Worm (Caenorhabditis elegans) whole organism, early embryonic: Measurements from ENCODE around the gene W03H9.2.

ENCODE experiments used
- ama-1 ChIP-seq: fragments of 150-350 bp; optimal IDR thresholded peaks from 2 replicates; lab custom pipeline; 2014
- ceh-13 ChIP-seq: fragments of 200-800 bp; sonication (Bioruptor generic); optimal IDR thresholded peaks from 2 replicates; lab custom pipeline; 2018; ENCODE audit warnings: mild to moderate bottlenecking, missing genetic modification characterization, missing compliant biosample characterization
- tra-4 ChIP-seq: sonication (generic microtip); optimal IDR thresholded peaks from 2 replicates; lab custom pipeline; 2017; ENCODE audit warnings: missing genetic modification characterization, missing compliant biosample characterization

- TF ChIP-seq tra-4 (tag; lab: Kevin White, UChicago) (no peak), ceh-13 (GFP tag; lab: Kevin White, UChicago) (no peak), ama-1 (lab: Kevin White, UChicago) (no peak)
These were observed 21.8 kb upstream of the W03H9.2 start for ce11 chrII:14165430-14165929.
